Worm (Caenorhabditis elegans): ENCODE measurements around the gene Y37A1A.4.

Gene Y37A1A.4

ce11 chrIV:13979797-13980459 is 45.7 kb downstream of the Y37A1A.4 start, which contains the start of gene dnbp-1:
TSS of gene dnbp-1 (minus strand) at chrIV:13979847.
- TF ChIP-seq egl-27 (tag; optimal IDR thresholded peaks at IDR 0.05) (no peak), ceh-63 (GFP tag; optimal IDR thresholded peaks at IDR 0.05) (no peak), unc-86 (tag; optimal IDR thresholded peaks at IDR 0.05) (peak; percentile 34), lin-39 (tag; optimal IDR thresholded peaks at IDR 0.05) (no peak), snu-23 (GFP tag; optimal IDR thresholded peaks at IDR 0.05) (peak; percentile 72), fkh-8 (tag; optimal IDR thresholded peaks at IDR 0.05) (peak; percentile 88), egl-13 (tag; optimal IDR thresholded peaks at IDR 0.05) (no peak), sup-37 (GFP tag; optimal IDR thresholded peaks at IDR 0.05) (no peak), snpc-4 (tag; optimal IDR thresholded peaks at IDR 0.05) (peak; percentile 46), lin-14 (GFP tag; optimal IDR thresholded peaks at IDR 0.05) (peak; percentile 91), aha-1 (tag; optimal IDR thresholded peaks at IDR 0.05) (no peak), lin-15B (tag; optimal IDR thresholded peaks at IDR 0.05) (peak; percentile 77), hpl-2 (GFP tag; optimal IDR thresholded peaks at IDR 0.05) (no peak), rnt-1 (tag; optimal IDR thresholded peaks at IDR 0.05) (no peak), nhr-71 (tag; optimal IDR thresholded peaks at IDR 0.05) (peak; percentile 79), pqm-1 (tag; optimal IDR thresholded peaks at IDR 0.05) (no peak), elt-2 (tag; optimal IDR thresholded peaks at IDR 0.05) (no peak), fkh-4 (tag; optimal IDR thresholded peaks at IDR 0.05; ENCODE audit: borderline replicate concordance) (no peak), swsn-7 (tag; optimal IDR thresholded peaks at IDR 0.05) (peak; percentile 56), dsc-1 (tag; optimal IDR thresholded peaks at IDR 0.05) (peak; percentile 26), sox-4 (tag; optimal IDR thresholded peaks at IDR 0.05) (no peak), blmp-1 (tag; optimal IDR thresholded peaks at IDR 0.05) (no peak), unc-62 (GFP tag; optimal IDR thresholded peaks at IDR 0.05) (no peak), lsy-2 (tag; optimal IDR thresholded peaks at IDR 0.05) (peak; percentile 50 to 74), nhr-28 (tag; optimal IDR thresholded peaks at IDR 0.05) (no peak), skn-1 (tag; optimal IDR thresholded peaks at IDR 0.05) (peak; percentile 71), sptf-1 (tag; optimal IDR thresholded peaks at IDR 0.05) (no peak), nhr-11 (tag; optimal IDR thresholded peaks at IDR 0.05) (no peak), fkh-10 (GFP tag; optimal IDR thresholded peaks at IDR 0.05) (peak; percentile 74), unc-30 (tag; optimal IDR thresholded peaks at IDR 0.05) (no peak), nhr-84 (tag; optimal IDR thresholded peaks at IDR 0.05) (no peak), nhr-90 (tag; optimal IDR thresholded peaks at IDR 0.05; ENCODE audit: poor library complexity) (peak; percentile 22), zip-4 (GFP tag; optimal IDR thresholded peaks at IDR 0.05) (no peak), pax-3 (tag; optimal IDR thresholded peaks at IDR 0.05) (no peak), dpl-1 (GFP tag; optimal IDR thresholded peaks at IDR 0.05) (peak; percentile 37 to 75 (median 41)), nhr-12 (tag; optimal IDR thresholded peaks at IDR 0.05) (no peak), grh-1 (GFP tag; IDR thresholded peaks at IDR 0.05) (no peak), aly-2 (tag; optimal IDR thresholded peaks at IDR 0.05) (no peak), unc-98 (GFP tag; IDR thresholded peaks at IDR 0.05) (no peak), unc-130 (tag; optimal IDR thresholded peaks at IDR 0.05) (peak; percentile 53), fos-1 (tag; optimal IDR thresholded peaks at IDR 0.05) (peak; percentile 20), elt-3 (tag; optimal IDR thresholded peaks at IDR 0.05) (no peak), nhr-20 (tag; optimal IDR thresholded peaks at IDR 0.05) (peak; percentile 67), nhr-237 (tag; optimal IDR thresholded peaks at IDR 0.05) (no peak), nhr-76 (tag; optimal IDR thresholded peaks at IDR 0.05) (no peak), ets-5 (GFP tag; IDR thresholded peaks at IDR 0.05) (no peak), xbp-1 (tag; optimal IDR thresholded peaks at IDR 0.05) (peak; percentile 66), mep-1 (tag; optimal IDR thresholded peaks at IDR 0.05) (no peak), ceh-8 (GFP tag; optimal IDR thresholded peaks at IDR 0.05) (no peak), ztf-4 (tag; optimal IDR thresholded peaks at IDR 0.05) (no peak), mef-2 (tag; optimal IDR thresholded peaks at IDR 0.05) (no peak), ceh-82 (tag; optimal IDR thresholded peaks at IDR 0.05) (peak; percentile 13 to 90 (median 16)), jun-1 (tag; optimal IDR thresholded peaks at IDR 0.05) (peak; percentile 30)

Data from whole organism, L1 larva.